Fruit fly (Drosophila melanogaster) whole organism, embryonic: ENCODE results near the gene CG32984.

ENCODE experiments used
- Blimp-1 ChIP-seq: fragments of 200-800 bp; sonication (Bioruptor generic); optimal IDR thresholded peaks from 3 replicates; lab custom pipeline; 2018; ENCODE audit warnings: missing biosample characterization, missing genetic modification characterization, mild to moderate bottlenecking, moderate library complexity, missing genetic modification reagents
- CG10321 ChIP-seq: fragments of 200-800 bp; sonication (Bioruptor generic); IDR thresholded peaks from 2 replicates; pipeline ENCODE4 v1.3.6; 2022; ENCODE audit warnings: missing biosample characterization, missing genetic modification characterization
- CG10543 ChIP-seq: fragments of 200-800 bp; sonication (Bioruptor generic); optimal IDR thresholded peaks from 3 replicates; lab custom pipeline; 2017; ENCODE audit warnings: missing biosample characterization, mild to moderate bottlenecking, missing genetic modification characterization, moderate library complexity
- CG12769 ChIP-seq: fragments of 200-800 bp; sonication (Bioruptor generic); optimal IDR thresholded peaks from 2 replicates; lab custom pipeline; 2019; ENCODE audit warnings: missing biosample characterization, mild to moderate bottlenecking, missing genetic modification characterization, moderate library complexity
- CG13296 ChIP-seq: fragments of 200-800 bp; sonication (Bioruptor generic); optimal IDR thresholded peaks from 3 replicates; lab custom pipeline; 2018; ENCODE audit warnings: missing biosample characterization, mild to moderate bottlenecking, missing genetic modification characterization
- CG13894 ChIP-seq: fragments of 200-800 bp; sonication (Bioruptor generic); optimal IDR thresholded peaks from 3 replicates; lab custom pipeline; 2018; ENCODE audit warnings: missing biosample characterization, mild to moderate bottlenecking, missing genetic modification characterization, moderate library complexity
- CG15269 ChIP-seq: fragments of 200-800 bp; sonication (Bioruptor generic); optimal IDR thresholded peaks from 2 replicates; lab custom pipeline; 2018; ENCODE audit warnings: missing biosample characterization, mild to moderate bottlenecking, missing genetic modification characterization, moderate library complexity
- CG15479 ChIP-seq: fragments of 200-800 bp; sonication (Bioruptor generic); optimal IDR thresholded peaks from 3 replicates; lab custom pipeline; 2019; ENCODE audit warnings: missing biosample characterization, mild to moderate bottlenecking, missing genetic modification characterization, moderate library complexity
- CG17186 ChIP-seq: fragments of 200-800 bp; sonication (Bioruptor generic); optimal IDR thresholded peaks from 3 replicates; lab custom pipeline; 2017; ENCODE audit warnings: missing biosample characterization, missing genetic modification reagents, missing genetic modification characterization
- CG2678 ChIP-seq: fragments of 200-800 bp; sonication (Bioruptor generic); optimal IDR thresholded peaks from 3 replicates; lab custom pipeline; 2019; ENCODE audit warnings: missing biosample characterization, mild to moderate bottlenecking, missing genetic modification characterization, moderate library complexity
- CG31224 ChIP-seq: fragments of 200-800 bp; sonication (Bioruptor generic); IDR thresholded peaks from 2 replicates; pipeline ENCODE4 v1.3.6; 2022; ENCODE audit warnings: missing biosample characterization, missing genetic modification characterization
- CG34224 ChIP-seq: fragments of 200-800 bp; sonication (Bioruptor generic); IDR thresholded peaks from 3 replicates; pipeline ENCODE4 v1.3.6; 2022; ENCODE audit warnings: missing biosample characterization, missing genetic modification characterization; ENCODE audit not compliant: partially characterized antibody
- CG34376 ChIP-seq: fragments of 200-800 bp; sonication (Bioruptor generic); optimal IDR thresholded peaks from 2 replicates; lab custom pipeline; 2018; ENCODE audit warnings: missing biosample characterization, mild to moderate bottlenecking, missing genetic modification characterization
- CG3847 ChIP-seq: fragments of 200-800 bp; sonication (Bioruptor generic); IDR thresholded peaks from 2 replicates; pipeline ENCODE4 v1.3.6; 2022; ENCODE audit warnings: missing biosample characterization, missing genetic modification characterization
- Fer1 ChIP-seq: fragments of 200-800 bp; sonication (Bioruptor generic); optimal IDR thresholded peaks from 2 replicates; lab custom pipeline; 2017; ENCODE audit warnings: missing biosample characterization, mild to moderate bottlenecking, missing genetic modification characterization
- Hr39 ChIP-seq: fragments of >200 bp; optimal IDR thresholded peaks from 2 replicates; lab custom pipeline; 2017
- Med ChIP-seq: fragments of 200-800 bp; sonication (Bioruptor generic); peaks from one replicate; lab custom pipeline; 2016; ENCODE audit warnings: missing biosample characterization, missing genetic modification characterization, mild to moderate bottlenecking, inconsistent platforms, moderate library complexity
- Nf-YC ChIP-seq: fragments of 200-800 bp; optimal IDR thresholded peaks from 3 replicates; lab custom pipeline; 2019; ENCODE audit warnings: missing biosample characterization, mild to moderate bottlenecking, missing genetic modification characterization, moderate library complexity
- PHDP ChIP-seq: fragments of 200-800 bp; sonication (Bioruptor generic); optimal IDR thresholded peaks from 3 replicates; lab custom pipeline; 2018; ENCODE audit warnings: missing biosample characterization, mild to moderate bottlenecking, missing genetic modification characterization, moderate library complexity
- Pdp1 ChIP-seq, 2 experiments: fragments of 200-800 bp; sonication (Bioruptor generic); optimal IDR thresholded peaks; 3 replicates each; lab custom pipeline; 2016; ENCODE audit warnings: missing biosample characterization in 2 of 2, missing genetic modification characterization in 2 of 2, mild to moderate bottlenecking in 1 of 2, moderate library complexity in 1 of 2
- ara ChIP-seq: fragments of 200-800 bp; sonication (Bioruptor generic); IDR thresholded peaks from 2 replicates; pipeline ENCODE4 v1.3.6; 2022; ENCODE audit warnings: missing biosample characterization, missing genetic modification characterization
- ci ChIP-seq: fragments of 200-800 bp; sonication (Bioruptor generic); IDR thresholded peaks from 3 replicates; pipeline ENCODE4 v1.3.6; 2022; ENCODE audit warnings: missing biosample characterization, missing genetic modification characterization
- croc ChIP-seq: fragments of 200-800 bp; sonication (Bioruptor generic); conservative IDR thresholded peaks from 3 replicates; pipeline ENCODE4 v1.3.6; 2022; ENCODE audit warnings: missing biosample characterization, missing genetic modification characterization
- eve ChIP-seq, 2 experiments: fragments of >200 bp; optimal IDR thresholded peaks; 2 replicates each; lab custom pipeline; 2017; ENCODE audit warnings: missing biosample characterization in 2 of 2, missing genetic modification characterization in 2 of 2
- exex ChIP-seq: fragments of 200-800 bp; sonication (Bioruptor generic); optimal IDR thresholded peaks from 4 replicates; lab custom pipeline; 2018; ENCODE audit warnings: missing biosample characterization, mild to moderate bottlenecking, missing genetic modification characterization, moderate library complexity
- fu2 ChIP-seq: fragments of 200-800 bp; sonication (Bioruptor generic); optimal IDR thresholded peaks from 2 replicates; lab custom pipeline; 2016; ENCODE audit warnings: missing biosample characterization, missing genetic modification characterization
- grau ChIP-seq: fragments of 200-800 bp; optimal IDR thresholded peaks from 3 replicates; lab custom pipeline; 2019; ENCODE audit warnings: missing biosample characterization, mild to moderate bottlenecking, missing genetic modification characterization, moderate library complexity
- inv ChIP-seq: fragments of 200-800 bp; sonication (Bioruptor generic); IDR thresholded peaks from 2 replicates; pipeline ENCODE4 v1.3.6; 2022; ENCODE audit warnings: missing biosample characterization, missing genetic modification characterization; ENCODE audit not compliant: partially characterized antibody
- jing ChIP-seq: fragments of 200-800 bp; sonication (Bioruptor generic); optimal IDR thresholded peaks from 2 replicates; lab custom pipeline; 2018; ENCODE audit warnings: missing biosample characterization, mild to moderate bottlenecking, missing genetic modification characterization
- ken ChIP-seq: fragments of 200-800 bp; sonication (Bioruptor generic); IDR thresholded peaks from 3 replicates; pipeline ENCODE4 v1.3.6; 2022; ENCODE audit warnings: missing biosample characterization, missing genetic modification characterization
- mirr ChIP-seq: fragments of 200-800 bp; sonication (Bioruptor generic); optimal IDR thresholded peaks from 3 replicates; lab custom pipeline; 2018; ENCODE audit warnings: missing biosample characterization, mild to moderate bottlenecking, missing genetic modification characterization
- nmo ChIP-seq: fragments of 200-800 bp; sonication (Bioruptor generic); optimal IDR thresholded peaks from 2 replicates; lab custom pipeline; 2018; ENCODE audit warnings: missing biosample characterization, mild to moderate bottlenecking, missing genetic modification characterization, moderate library complexity
- pita ChIP-seq: fragments of 200-800 bp; sonication (Bioruptor generic); optimal IDR thresholded peaks from 2 replicates; lab custom pipeline; 2017; ENCODE audit warnings: missing biosample characterization, mild to moderate bottlenecking, missing genetic modification characterization
- scrt ChIP-seq: fragments of 200-800 bp; sonication (Bioruptor generic); optimal IDR thresholded peaks from 2 replicates; lab custom pipeline; 2018; ENCODE audit warnings: missing biosample characterization, mild to moderate bottlenecking, missing genetic modification characterization, moderate library complexity
- sd ChIP-seq: fragments of 200-800 bp; sonication (Bioruptor generic); optimal IDR thresholded peaks from 3 replicates; lab custom pipeline; 2018; ENCODE audit warnings: missing biosample characterization, mild to moderate bottlenecking, missing genetic modification characterization, moderate library complexity
- sna ChIP-seq: fragments of 200-800 bp; sonication (Bioruptor generic); IDR thresholded peaks from 2 replicates; pipeline ENCODE4 v1.3.6; 2022; ENCODE audit warnings: missing biosample characterization, missing genetic modification characterization; ENCODE audit not compliant: partially characterized antibody
- sug ChIP-seq: fragments of 200-800 bp; optimal IDR thresholded peaks from 2 replicates; lab custom pipeline; 2019; ENCODE audit warnings: missing biosample characterization, mild to moderate bottlenecking, missing genetic modification characterization, moderate library complexity
- zf30C ChIP-seq: fragments of 200-800 bp; sonication (Bioruptor generic); optimal IDR thresholded peaks from 3 replicates; lab custom pipeline; 2018; ENCODE audit warnings: missing biosample characterization, mild to moderate bottlenecking, missing genetic modification characterization
- zfh2 ChIP-seq: fragments of 200-800 bp; sonication (Bioruptor generic); optimal IDR thresholded peaks from 2 replicates; lab custom pipeline; 2016; ENCODE audit warnings: missing biosample characterization, missing genetic modification characterization

Gene CG32984

DNA sequence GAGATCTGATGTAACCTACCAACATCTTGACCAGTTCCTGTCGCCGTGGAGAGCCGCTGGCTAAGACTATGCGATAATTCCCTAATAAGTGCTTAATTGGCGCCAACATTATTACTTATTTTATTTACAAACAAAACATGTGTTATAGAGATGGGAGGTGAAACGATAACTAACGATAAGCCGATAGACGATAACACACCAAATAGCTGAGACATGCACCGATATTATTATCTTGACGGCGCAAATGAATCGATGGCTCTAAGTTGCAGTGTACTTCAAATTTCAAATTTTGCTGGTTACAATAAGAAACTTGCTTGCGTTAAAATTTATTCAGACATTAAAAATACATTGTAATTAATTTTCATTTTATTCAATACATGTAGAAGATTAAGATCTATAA, 21.6 kb upstream of the CG32984 start, which contains the start of gene CG9515 (continued):
- TF ChIP-seq CG34224 (peak; percentile 85), eve (GFP tag; optimal IDR thresholded peaks at IDR 0.05; lab: Kevin White, UChicago) (peak in 1 of 2 experiments; percentile 17), inv (GFP tag; lab: Robert Waterston, UW) (peak; percentile 70), nmo (GFP tag; lab: Kevin White, UChicago) (peak; percentile 34), pita (GFP tag; lab: Kevin White, UChicago) (peak; percentile 48), CG17186 (GFP tag; lab: Kevin White, UChicago) (peak; percentile 78), zf30C (peak; percentile 94), scrt (GFP tag; lab: Kevin White, UChicago) (no peak), CG12769 (tag; lab: Kevin White, UChicago) (peak; percentile 14), sna (peak; percentile 82)

DNA sequence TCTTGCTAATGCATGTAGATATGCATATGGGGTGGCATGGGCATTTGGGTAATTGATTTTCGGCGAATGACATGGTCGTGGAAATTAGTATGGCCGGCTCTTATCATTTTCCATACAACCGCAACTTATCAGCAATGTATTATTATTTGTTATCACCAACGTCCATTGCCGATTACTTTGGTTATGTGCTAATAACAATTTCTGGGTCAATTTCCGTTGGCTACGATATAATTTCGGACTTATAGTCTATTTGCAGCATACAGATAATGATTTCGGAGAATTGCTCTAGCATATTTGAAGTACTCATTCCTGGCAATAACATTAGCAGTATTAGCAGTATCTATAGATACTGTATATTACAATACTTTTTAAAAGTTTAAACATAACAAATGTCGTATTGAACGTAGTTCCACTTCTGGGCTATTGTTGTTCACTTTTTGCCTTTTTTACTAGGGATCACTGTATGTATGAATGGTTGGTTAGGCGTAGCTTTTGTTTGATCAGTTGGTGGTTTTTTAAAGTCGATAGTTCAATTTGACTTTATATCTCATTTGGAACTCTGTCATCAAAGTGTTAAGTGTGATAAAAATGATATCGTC, 17.9 kb upstream of the CG32984 start, which contains the start of gene CG46397:
TSS of gene CG46397 (plus strand) at position 549 of the 599 bp plus-strand sequence.
- TF ChIP-seq fu2 (GFP tag; lab: Kevin White, UChicago) (no peak), jing (GFP tag; lab: Kevin White, UChicago) (no peak), sd (tag; lab: Kevin White, UChicago) (peak; percentile 21), CG3847 (GFP tag; lab: Robert Waterston, UW) (no peak), mirr (GFP tag; lab: Kevin White, UChicago) (peak; percentile 83), CG34376 (GFP tag; lab: Kevin White, UChicago) (peak; percentile 59), Pdp1 (GFP tag; optimal IDR thresholded peaks at IDR 0.05; lab: Kevin White, UChicago) (peak in 1 of 2 experiments; percentile 8), Fer1 (GFP tag; lab: Kevin White, UChicago) (peak; percentile 9), eve (GFP tag; optimal IDR thresholded peaks at IDR 0.05; lab: Kevin White, UChicago) (peak in 1 of 2 experiments; percentile 4), Med (GFP tag; lab: Kevin White, UChicago) (peak; percentile 16), exex (peak; percentile 94), CG15479 (GFP tag; lab: Kevin White, UChicago) (peak; percentile 33), Hr39 (lab: Kevin White, UChicago) (no peak), grau (tag; lab: Kevin White, UChicago) (peak; percentile 63)

DNA sequence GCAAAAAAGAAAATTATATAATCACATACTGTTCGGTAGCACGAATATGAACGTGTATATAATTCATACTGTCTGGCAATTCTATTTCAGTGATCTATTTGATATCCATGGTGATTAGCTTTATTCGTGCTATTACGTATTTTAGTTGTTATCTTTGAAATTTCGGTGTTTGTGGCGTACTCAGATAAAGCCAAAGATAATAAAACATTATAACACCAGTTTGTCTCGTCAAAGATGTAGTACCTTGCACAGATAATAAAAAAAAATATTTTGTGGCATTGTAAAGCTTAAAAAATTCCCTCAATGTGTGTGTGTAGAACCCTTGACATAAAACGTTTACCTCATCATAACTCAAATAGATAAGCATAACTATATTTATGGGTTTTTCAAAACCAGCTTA, 16.8 kb upstream of the CG32984 start:
- TF ChIP-seq CG2678 (tag; lab: Kevin White, UChicago) (peak; percentile 47), exex (peak; percentile 50), ken (GFP tag; lab: Robert Waterston, UW) (no peak), ara (GFP tag; lab: Robert Waterston, UW) (no peak), CG31224 (GFP tag; lab: Robert Waterston, UW) (no peak), CG15269 (tag; lab: Kevin White, UChicago) (peak; percentile 5), sug (tag; lab: Kevin White, UChicago) (peak; percentile 16), CG10321 (no peak), CG13296 (GFP tag; lab: Kevin White, UChicago) (peak; percentile 54), mirr (GFP tag; lab: Kevin White, UChicago) (peak; percentile 35), Blimp-1 (GFP tag; lab: Kevin White, UChicago) (no peak), CG10543 (peak; percentile 38), Pdp1 (GFP tag; optimal IDR thresholded peaks at IDR 0.05; lab: Kevin White, UChicago) (peak in 1 of 2 experiments; percentile 88), CG13894 (tag; lab: Kevin White, UChicago) (peak; percentile 58), zfh2 (no peak), croc (GFP tag; lab: Robert Waterston, UW) (no peak), CG34376 (GFP tag; lab: Kevin White, UChicago) (peak; percentile 0), ci (GFP tag; lab: Robert Waterston, UW) (no peak), sd (tag; lab: Kevin White, UChicago) (peak; percentile 29), Nf-YC (tag; lab: Kevin White, UChicago) (peak; percentile 25), PHDP (tag; lab: Kevin White, UChicago) (peak; percentile 3)
